Fruit fly (Drosophila melanogaster) whole organism, embryonic: ENCODE measurements around the gene CG17562.

Experiments
- Abd-B ChIP-seq: fragments of 200-800 bp; sonication (Bioruptor generic); optimal IDR thresholded peaks from 2 replicates; lab custom pipeline; 2018; ENCODE audit warnings: missing biosample characterization, mild to moderate bottlenecking, missing genetic modification characterization, moderate library complexity
- Atf6 ChIP-seq: fragments of 200-800 bp; sonication (Bioruptor generic); IDR thresholded peaks from 2 replicates; pipeline ENCODE4 v1.3.6; 2022; ENCODE audit warnings: missing biosample characterization, missing genetic modification characterization
- CG10274 ChIP-seq: fragments of 200-800 bp; sonication (Bioruptor generic); optimal IDR thresholded peaks from 3 replicates; lab custom pipeline; 2017; ENCODE audit warnings: missing biosample characterization, mild to moderate bottlenecking, missing genetic modification characterization
- CG12659 ChIP-seq: fragments of 200-800 bp; sonication (Bioruptor generic); optimal IDR thresholded peaks from 3 replicates; lab custom pipeline; 2017; ENCODE audit warnings: mild to moderate bottlenecking, missing biosample characterization, missing genetic modification reagents, missing genetic modification characterization
- CG13424 ChIP-seq: fragments of 200-800 bp; sonication (Bioruptor generic); optimal IDR thresholded peaks from 2 replicates; lab custom pipeline; 2019; ENCODE audit warnings: missing biosample characterization, mild to moderate bottlenecking, missing genetic modification characterization, moderate library complexity
- CG1602 ChIP-seq: fragments of 200-800 bp; sonication (Bioruptor generic); optimal IDR thresholded peaks from 3 replicates; lab custom pipeline; 2016; ENCODE audit warnings: missing biosample characterization, missing genetic modification characterization
- CG16815 ChIP-seq: fragments of 200-800 bp; sonication (Bioruptor generic); optimal IDR thresholded peaks from 3 replicates; lab custom pipeline; 2017; ENCODE audit warnings: missing biosample characterization, mild to moderate bottlenecking, missing genetic modification characterization
- CG34422 ChIP-seq: fragments of 200-800 bp; sonication (Bioruptor generic); IDR thresholded peaks from 3 replicates; pipeline ENCODE4 v1.3.6; 2022; ENCODE audit warnings: missing biosample characterization, missing genetic modification characterization
- CG3726 ChIP-seq: fragments of 200-800 bp; sonication (Bioruptor generic); IDR thresholded peaks from 3 replicates; pipeline ENCODE4, ENCODE4 v1.3.6; 2022; ENCODE audit warnings: missing biosample characterization, missing genetic modification characterization
- CG6272 ChIP-seq: fragments of 200-800 bp; sonication (Bioruptor generic); IDR thresholded peaks from 2 replicates; pipeline ENCODE4 v1.3.6; 2022; ENCODE audit warnings: missing biosample characterization, missing genetic modification characterization
- CG6791 ChIP-seq: fragments of 200-800 bp; sonication (Bioruptor generic); IDR thresholded peaks from 3 replicates; pipeline ENCODE4 v1.3.6; 2022; ENCODE audit warnings: missing biosample characterization, missing genetic modification characterization; ENCODE audit not compliant: partially characterized antibody
- CG8924 ChIP-seq: fragments of 200-800 bp; optimal IDR thresholded peaks from 3 replicates; lab custom pipeline; 2019; ENCODE audit warnings: missing biosample characterization, mild to moderate bottlenecking, missing genetic modification characterization, moderate library complexity
- CG9932 ChIP-seq: fragments of 200-800 bp; sonication (Bioruptor generic); IDR thresholded peaks from 2 replicates; pipeline ENCODE4 v1.3.6; 2022; ENCODE audit warnings: missing biosample characterization, missing genetic modification characterization
- Dbx ChIP-seq: fragments of 200-800 bp; sonication (Bioruptor generic); IDR thresholded peaks from 3 replicates; pipeline ENCODE4 v1.3.6; 2022; ENCODE audit warnings: missing biosample characterization, missing genetic modification characterization
- Doc3 ChIP-seq: fragments of 200-800 bp; sonication (Bioruptor generic); IDR thresholded peaks from 3 replicates; pipeline ENCODE4 v1.3.6; 2022; ENCODE audit warnings: missing biosample characterization, missing genetic modification characterization; ENCODE audit not compliant: partially characterized antibody
- Elba2 ChIP-seq: fragments of 200-800 bp; sonication (Bioruptor generic); optimal IDR thresholded peaks from 3 replicates; lab custom pipeline; 2016; ENCODE audit warnings: missing biosample characterization, missing genetic modification characterization
- Hmr ChIP-seq: fragments of 200-800 bp; sonication (Bioruptor generic); optimal IDR thresholded peaks from 3 replicates; lab custom pipeline; 2017; ENCODE audit warnings: mild to moderate bottlenecking, missing biosample characterization, missing genetic modification reagents, missing genetic modification characterization
- Hr51 ChIP-seq, 2 experiments: fragments of 200-800 bp; sonication (Bioruptor generic); optimal IDR thresholded peaks; 2 replicates in 1 of 2; 3 replicates in 1 of 2; lab custom pipeline; 2016 to 2018; ENCODE audit warnings: missing biosample characterization in 2 of 2, missing genetic modification characterization in 2 of 2, mild to moderate bottlenecking in 1 of 2, moderate library complexity in 1 of 2
- Hr78 ChIP-seq, 2 experiments: fragments of 200-800 bp in 1 of 2; fragments of >200 bp in 1 of 2; sonication (Bioruptor generic) in 1 of 2; optimal IDR thresholded peaks; 2 replicates each; lab custom pipeline; 2017 to 2019; ENCODE audit warnings: missing biosample characterization in 2 of 2, missing genetic modification characterization in 2 of 2, mild to moderate bottlenecking in 1 of 2, moderate library complexity in 1 of 2
- Kr ChIP-seq: fragments of 200-800 bp; sonication (Bioruptor generic); optimal IDR thresholded peaks from 2 replicates; lab custom pipeline; 2017; ENCODE audit warnings: missing biosample characterization, mild to moderate bottlenecking, missing genetic modification characterization
- MBD-R2 ChIP-seq: fragments of 200-800 bp; sonication (Bioruptor generic); IDR thresholded peaks from 2 replicates; pipeline ENCODE4 v1.3.6; 2022; ENCODE audit warnings: missing biosample characterization, missing genetic modification characterization
- MESR4 ChIP-seq: fragments of 200-800 bp; sonication (Bioruptor generic); optimal IDR thresholded peaks from 2 replicates; lab custom pipeline; 2018; ENCODE audit warnings: missing biosample characterization, mild to moderate bottlenecking, missing genetic modification characterization, moderate library complexity
- NK7.1 ChIP-seq: fragments of 200-800 bp; sonication (Bioruptor generic); optimal IDR thresholded peaks from 3 replicates; lab custom pipeline; 2016; ENCODE audit warnings: missing biosample characterization, missing genetic modification characterization
- Opbp ChIP-seq: fragments of 200-800 bp; sonication (Bioruptor generic); IDR thresholded peaks from 3 replicates; pipeline ENCODE4 v1.3.6; 2022; ENCODE audit warnings: missing biosample characterization, missing genetic modification characterization; ENCODE audit not compliant: partially characterized antibody
- abd-A ChIP-seq: fragments of 200-800 bp; sonication (Bioruptor generic); optimal IDR thresholded peaks from 3 replicates; lab custom pipeline; 2019; ENCODE audit warnings: missing biosample characterization, mild to moderate bottlenecking, missing genetic modification characterization, moderate library complexity
- al ChIP-seq: fragments of 200-800 bp; sonication (Bioruptor generic); IDR thresholded peaks from 2 replicates; pipeline ENCODE4 v1.3.6; 2022; ENCODE audit warnings: missing biosample characterization, missing genetic modification characterization
- bbx ChIP-seq: fragments of 200-800 bp; sonication (Bioruptor generic); IDR thresholded peaks from 2 replicates; pipeline ENCODE4 v1.3.6; 2022; ENCODE audit warnings: missing biosample characterization, missing genetic modification characterization; ENCODE audit not compliant: partially characterized antibody
- bowl ChIP-seq: fragments of 200-800 bp; sonication (Bioruptor generic); IDR thresholded peaks from 2 replicates; pipeline ENCODE4 v1.3.6; 2022; ENCODE audit warnings: missing biosample characterization, missing genetic modification characterization
- chif ChIP-seq, 2 experiments: fragments of 200-800 bp; sonication (Bioruptor generic); optimal IDR thresholded peaks; 3 replicates each; lab custom pipeline; 2016; ENCODE audit warnings: missing biosample characterization in 2 of 2, missing genetic modification characterization in 2 of 2
- crp ChIP-seq, 2 experiments: fragments of 200-800 bp; sonication (Bioruptor generic); optimal IDR thresholded peaks; 2 replicates in 1 of 2; 3 replicates in 1 of 2; lab custom pipeline; 2017; ENCODE audit warnings: missing biosample characterization in 2 of 2, missing genetic modification characterization in 2 of 2, mild to moderate bottlenecking in 1 of 2, moderate library complexity in 1 of 2
- dmrt99B ChIP-seq: fragments of 200-800 bp; sonication (Bioruptor generic); optimal IDR thresholded peaks from 2 replicates; lab custom pipeline; 2018; ENCODE audit warnings: missing biosample characterization, mild to moderate bottlenecking, missing genetic modification characterization, moderate library complexity
- fu2 ChIP-seq: fragments of 200-800 bp; sonication (Bioruptor generic); optimal IDR thresholded peaks from 2 replicates; lab custom pipeline; 2016; ENCODE audit warnings: missing biosample characterization, missing genetic modification characterization
- ham ChIP-seq: fragments of 200-800 bp; sonication (Bioruptor generic); IDR thresholded peaks from 2 replicates; pipeline ENCODE4 v1.3.6; 2022; ENCODE audit warnings: missing biosample characterization, missing genetic modification characterization
- lilli ChIP-seq: fragments of 200-800 bp; sonication (Bioruptor generic); optimal IDR thresholded peaks from 3 replicates; lab custom pipeline; 2016; ENCODE audit warnings: missing biosample characterization, missing genetic modification characterization
- nerfin-2 ChIP-seq: fragments of 200-800 bp; sonication (Bioruptor generic); IDR thresholded peaks from 2 replicates; pipeline ENCODE4 v1.3.6; 2022; ENCODE audit warnings: missing biosample characterization, missing genetic modification characterization; ENCODE audit not compliant: partially characterized antibody
- onecut ChIP-seq: fragments of 200-800 bp; sonication (Bioruptor generic); IDR thresholded peaks from 2 replicates; pipeline ENCODE4 v1.3.6; 2022; ENCODE audit warnings: missing biosample characterization, missing genetic modification characterization
- pnt ChIP-seq: fragments of 200-800 bp; sonication (Bioruptor generic); optimal IDR thresholded peaks from 3 replicates; lab custom pipeline; 2016; ENCODE audit warnings: missing biosample characterization, missing genetic modification characterization
- prd ChIP-seq, 3 experiments: fragments of >200 bp in 2 of 3; fragments of 200-800 bp in 1 of 3; sonication (Bioruptor generic) in 1 of 3; optimal IDR thresholded peaks in 2 of 3; IDR thresholded peaks in 1 of 3; 2 replicates in 2 of 3; 3 replicates in 1 of 3; pipeline versions ENCODE4 v1.3.6 to Lab custom; 2017 to 2022; ENCODE audit warnings: missing biosample characterization in 1 of 3, missing genetic modification characterization in 1 of 3
- pzg ChIP-seq: fragments of 200-800 bp; sonication (Bioruptor generic); optimal IDR thresholded peaks from 3 replicates; lab custom pipeline; 2018; ENCODE audit warnings: missing biosample characterization, mild to moderate bottlenecking, missing genetic modification characterization, moderate library complexity
- slbo ChIP-seq: fragments of 200-800 bp; sonication (Bioruptor generic); IDR thresholded peaks from 2 replicates; pipeline ENCODE4 v1.3.6; 2022; ENCODE audit warnings: missing biosample characterization, missing genetic modification characterization
- sna ChIP-seq: fragments of 200-800 bp; sonication (Bioruptor generic); IDR thresholded peaks from 2 replicates; pipeline ENCODE4 v1.3.6; 2022; ENCODE audit warnings: missing biosample characterization, missing genetic modification characterization; ENCODE audit not compliant: partially characterized antibody
- stc ChIP-seq: fragments of 200-800 bp; sonication (Bioruptor generic); IDR thresholded peaks from 2 replicates; pipeline ENCODE4 v1.3.6; 2022; ENCODE audit warnings: missing biosample characterization, missing genetic modification characterization
- tll ChIP-seq, 2 experiments: fragments of 200-800 bp in 1 of 2; fragments of >200 bp in 1 of 2; sonication (Bioruptor generic) in 1 of 2; optimal IDR thresholded peaks; 2 replicates each; lab custom pipeline; 2017 to 2019; ENCODE audit warnings: missing biosample characterization in 2 of 2, missing genetic modification characterization in 2 of 2, mild to moderate bottlenecking in 1 of 2, moderate library complexity in 1 of 2
- tna ChIP-seq: fragments of 200-800 bp; sonication (Bioruptor generic); IDR thresholded peaks from 2 replicates; pipeline ENCODE4 v1.3.6; 2022; ENCODE audit warnings: missing biosample characterization, missing genetic modification characterization; ENCODE audit not compliant: partially characterized antibody
- tx ChIP-seq: fragments of 200-800 bp; sonication (Bioruptor generic); optimal IDR thresholded peaks from 2 replicates; lab custom pipeline; 2016; ENCODE audit warnings: missing biosample characterization, missing genetic modification characterization
- vvl ChIP-seq: fragments of 200-800 bp; sonication (Bioruptor generic); IDR thresholded peaks from 2 replicates; pipeline ENCODE4 v1.3.6; 2022; ENCODE audit warnings: missing biosample characterization, missing genetic modification characterization
- zen ChIP-seq: fragments of 200-800 bp; sonication (Bioruptor generic); optimal IDR thresholded peaks from 3 replicates; lab custom pipeline; 2018; ENCODE audit warnings: missing biosample characterization, mild to moderate bottlenecking, missing genetic modification characterization, moderate library complexity
- zf30C ChIP-seq: fragments of 200-800 bp; sonication (Bioruptor generic); optimal IDR thresholded peaks from 3 replicates; lab custom pipeline; 2018; ENCODE audit warnings: missing biosample characterization, mild to moderate bottlenecking, missing genetic modification characterization
- zfh2 ChIP-seq: fragments of 200-800 bp; sonication (Bioruptor generic); optimal IDR thresholded peaks from 2 replicates; lab custom pipeline; 2016; ENCODE audit warnings: missing biosample characterization, missing genetic modification characterization

Gene CG17562

DNA sequence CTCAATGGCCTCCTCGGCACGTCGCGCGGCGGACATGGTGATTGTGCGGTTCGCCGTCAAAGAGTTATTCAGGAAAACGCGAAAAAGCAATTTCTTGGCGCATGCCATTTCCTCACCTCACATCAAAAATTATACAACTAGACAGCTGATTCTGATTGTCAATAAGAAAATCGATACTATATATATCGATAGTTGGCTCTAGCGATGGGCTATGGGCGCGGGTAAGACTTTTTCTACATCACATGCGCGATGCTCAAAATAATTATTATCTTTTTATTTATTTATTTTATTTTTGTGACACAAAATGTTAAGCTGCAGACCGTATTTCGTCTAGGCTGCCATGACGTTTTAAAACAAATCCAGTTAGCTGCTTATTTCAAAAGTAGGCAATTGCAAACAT, 868 bp upstream of the CG17562 start, which contains the start of gene CG10340 (continued):
- peak; percentile 43; the same call in 1 of the 3 replicates for TF ChIP-seq Dbx
- no peak for TF ChIP-seq CG8924 (tag; lab: Kevin White, UChicago)
- peak; percentile 19 for TF ChIP-seq Abd-B (GFP tag; lab: Kevin White, UChicago)
- TF ChIP-seq crp (GFP tag; optimal IDR thresholded peaks at IDR 0.05; lab: Kevin White, UChicago) = peak; percentile 63 to 91
- no peak for TF ChIP-seq NK7.1 (GFP tag; lab: Kevin White, UChicago)
- no peak for TF ChIP-seq Hr51 (GFP tag; optimal IDR thresholded peaks at IDR 0.05; lab: Kevin White, UChicago)
- TF ChIP-seq CG34422 = 0 out of 3 replicates have a peak, but pooled peaks have one; percentile 30
- TF ChIP-seq Hmr (GFP tag; lab: Kevin White, UChicago) = no peak
- TF ChIP-seq MESR4 = peak; percentile 81
- peak; percentile 59 for TF ChIP-seq pzg
- TF ChIP-seq CG10274 = no peak
- TF ChIP-seq Atf6 = no peak
- TF ChIP-seq al = 0 out of 2 replicates have a peak, but pooled peaks have one; percentile 7
- TF ChIP-seq Hr78 (GFP tag; optimal IDR thresholded peaks at IDR 0.05; lab: Kevin White, UChicago) = no peak
- TF ChIP-seq zf30C (GFP tag; lab: Kevin White, UChicago) = no peak
- TF ChIP-seq tna (GFP tag; lab: Robert Waterston, UW) = peak; percentile 18; the same call in 1 of the 2 replicates
- TF ChIP-seq CG12659 = peak; percentile 45
- peak; percentile 92 for TF ChIP-seq MBD-R2 (GFP tag; lab: Robert Waterston, UW)
- TF ChIP-seq CG13424 (tag; lab: Kevin White, UChicago) = peak; percentile 11
- TF ChIP-seq fu2 (GFP tag; lab: Kevin White, UChicago) = no peak
- peak; percentile 64 for TF ChIP-seq vvl (GFP tag; lab: Robert Waterston, UW)
- TF ChIP-seq stc (GFP tag; lab: Robert Waterston, UW) = no peak
- TF ChIP-seq slbo (GFP tag; lab: Robert Waterston, UW) = peak; percentile 45; the same call in 1 of the 2 replicates
- no peak for TF ChIP-seq CG1602 (GFP tag; lab: Kevin White, UChicago)
- no peak for TF ChIP-seq zfh2
- TF ChIP-seq ham (GFP tag; lab: Robert Waterston, UW) = no peak
- TF ChIP-seq pnt = no peak
- no peak for TF ChIP-seq chif (GFP tag; optimal IDR thresholded peaks at IDR 0.05; lab: Kevin White, UChicago)
- peak; percentile 83 for TF ChIP-seq sna (GFP tag; lab: Robert Waterston, UW)
- TF ChIP-seq Kr (GFP tag; lab: Kevin White, UChicago) = no peak
- TF ChIP-seq CG6791 (GFP tag; lab: Robert Waterston, UW) = peak; percentile 83
- TF ChIP-seq Doc3 = peak; percentile 74
- no peak for TF ChIP-seq zen (tag; lab: Kevin White, UChicago)
- no peak for TF ChIP-seq CG6272 (GFP tag; lab: Robert Waterston, UW)
- TF ChIP-seq prd (optimal IDR thresholded peaks at IDR 0.05; lab: Kevin White, UChicago) = no peak
- TF ChIP-seq prd (GFP tag; IDR thresholded peaks at IDR 0.05; lab: Robert Waterston, UW) = peak; percentile 30; the same call in 1 of the 3 replicates
- no peak for TF ChIP-seq CG3726
- TF ChIP-seq tx (GFP tag; lab: Kevin White, UChicago) = no peak
- peak; percentile 59 for TF ChIP-seq nerfin-2 (GFP tag; lab: Robert Waterston, UW)
- peak; percentile 87 for TF ChIP-seq Opbp
- TF ChIP-seq CG9932 (GFP tag; lab: Robert Waterston, UW) = no peak; the same call in 1 of the 2 replicates
- peak; percentile 88 for TF ChIP-seq Elba2 (GFP tag; lab: Kevin White, UChicago)
- no peak for TF ChIP-seq CG16815 (GFP tag; lab: Kevin White, UChicago)
- no peak for TF ChIP-seq abd-A (tag; lab: Kevin White, UChicago)
- TF ChIP-seq lilli (GFP tag; lab: Kevin White, UChicago) = peak; percentile 31
- TF ChIP-seq onecut (GFP tag; lab: Robert Waterston, UW) = peak; percentile 71
- no peak for TF ChIP-seq tll (GFP tag; optimal IDR thresholded peaks at IDR 0.05; lab: Kevin White, UChicago)
- TF ChIP-seq dmrt99B (tag; lab: Kevin White, UChicago) = no peak
- no peak for TF ChIP-seq bowl (GFP tag; lab: Robert Waterston, UW)
- peak; percentile 85 for TF ChIP-seq bbx
- TF ChIP-seq, all 482 proteins: peak for 83
